Worm (Caenorhabditis elegans) whole organism, young adult: ENCODE data around the gene rabn-5.
A peak's percentile ranks its signal among the peaks of the same experiment; 100 is the strongest.

Experiments
- B0336.3 ChIP-seq: fragments of 200-800 bp; sonication (Bioruptor generic); IDR thresholded peaks from 2 replicates; pipeline ENCODE4 v1.3.6; 2022; ENCODE audit warnings: missing genetic modification characterization, missing compliant biosample characterization
- F37B4.10 ChIP-seq: fragments of 200-800 bp; sonication (Bioruptor generic); IDR thresholded peaks from 2 replicates; pipeline ENCODE4 v1.3.6; 2022; ENCODE audit warnings: missing genetic modification characterization, missing compliant biosample characterization
- F49E8.2 ChIP-seq: sonication (generic microtip); optimal IDR thresholded peaks from 3 replicates; lab custom pipeline; 2017; ENCODE audit warnings: missing genetic modification characterization, mild to moderate bottlenecking, missing compliant biosample characterization, antibody characterized with exemption, moderate library complexity; ENCODE audit not compliant: insufficient read depth
- Y53G8AR.9 ChIP-seq: fragments of 200-800 bp; sonication (Bioruptor generic); conservative IDR thresholded peaks from 2 replicates; pipeline ENCODE4 v1.3.6; 2022; ENCODE audit warnings: missing genetic modification reagents, missing genetic modification characterization, missing compliant biosample characterization
- Y67H2A.10 ChIP-seq: fragments of 200-800 bp; sonication (Bioruptor generic); conservative IDR thresholded peaks from 2 replicates; pipeline ENCODE4 v1.3.6; 2022; ENCODE audit warnings: missing genetic modification reagents, missing genetic modification characterization, missing compliant biosample characterization
- Y95B8A.8 ChIP-seq: fragments of 200-800 bp; sonication (Bioruptor generic); IDR thresholded peaks from 2 replicates; pipeline ENCODE4 v1.3.6; 2022; ENCODE audit warnings: missing genetic modification reagents, missing genetic modification characterization, missing compliant biosample characterization
- ZK185.1 ChIP-seq: sonication (generic microtip); optimal IDR thresholded peaks from 2 replicates; lab custom pipeline; 2016; ENCODE audit warnings: mild to moderate bottlenecking, missing genetic modification characterization, missing compliant biosample characterization; ENCODE audit not compliant: poor library complexity, severe bottlenecking
- ama-1 ChIP-seq, 3 experiments: fragments of 150-350 bp in 1 of 3; sonication (generic microtip) in 2 of 3; optimal IDR thresholded peaks; 2 replicates each; lab custom pipeline; 2014 to 2018; ENCODE audit warnings: missing biosample characterization in 2 of 3, missing genetic modification characterization in 2 of 3, missing genetic modification reagents in 2 of 3
- atf-7 ChIP-seq: sonication (generic microtip); optimal IDR thresholded peaks from 2 replicates; lab custom pipeline; 2017; ENCODE audit warnings: mild to moderate bottlenecking, missing genetic modification characterization, missing compliant biosample characterization
- athp-1 ChIP-seq: sonication (generic microtip); optimal IDR thresholded peaks from 2 replicates; lab custom pipeline; 2017; ENCODE audit warnings: mild to moderate bottlenecking, missing genetic modification characterization, missing compliant biosample characterization
- attf-3 ChIP-seq: fragments of 200-800 bp; sonication (Bioruptor generic); conservative IDR thresholded peaks from 2 replicates; pipeline ENCODE4 v1.3.6; 2022; ENCODE audit warnings: missing genetic modification reagents, missing genetic modification characterization, missing compliant biosample characterization
- cebp-1 ChIP-seq, 2 experiments: fragments of 200-800 bp in 1 of 2; sonication (Bioruptor generic) in 1 of 2; sonication (generic microtip) in 1 of 2; IDR thresholded peaks in 1 of 2; optimal IDR thresholded peaks in 1 of 2; 2 replicates each; pipeline versions ENCODE4 v1.3.6 to Lab custom; 2017 to 2022; ENCODE audit warnings: missing compliant biosample characterization in 2 of 2, missing genetic modification characterization in 2 of 2, mild to moderate bottlenecking in 1 of 2, missing genetic modification reagents in 1 of 2, moderate library complexity in 1 of 2
- chd-7 ChIP-seq: sonication (generic microtip); optimal IDR thresholded peaks from 2 replicates; lab custom pipeline; 2016; ENCODE audit warnings: mild to moderate bottlenecking, missing genetic modification characterization, moderate library complexity, missing compliant biosample characterization
- ekl-4 ChIP-seq: fragments of 200-800 bp; sonication (Bioruptor generic); IDR thresholded peaks from 2 replicates; pipeline ENCODE4 v1.3.6; 2022; ENCODE audit warnings: missing genetic modification reagents, missing genetic modification characterization, missing compliant biosample characterization
- hmg-1.2 ChIP-seq: fragments of 200-800 bp; sonication (Bioruptor generic); IDR thresholded peaks from 2 replicates; pipeline ENCODE4 v1.3.6; 2022; ENCODE audit warnings: missing genetic modification reagents, missing genetic modification characterization, missing compliant biosample characterization
- hmg-20 ChIP-seq: fragments of 200-800 bp; sonication (Bioruptor generic); IDR thresholded peaks from 2 replicates; pipeline ENCODE4 v1.3.6; 2022; ENCODE audit warnings: missing genetic modification reagents, missing genetic modification characterization, missing compliant biosample characterization
- hrde-1 ChIP-seq: sonication (generic microtip); optimal IDR thresholded peaks from 2 replicates; lab custom pipeline; 2016; ENCODE audit warnings: missing genetic modification characterization, mild to moderate bottlenecking, missing compliant biosample characterization, moderate library complexity, missing genotype, missing genetic modification reagents, borderline replicate concordance
- let-607 ChIP-seq, 2 experiments: fragments of 200-800 bp in 1 of 2; sonication (Bioruptor generic) in 1 of 2; sonication (generic microtip) in 1 of 2; optimal IDR thresholded peaks; 2 replicates each; lab custom pipeline; 2016 to 2018; ENCODE audit warnings: mild to moderate bottlenecking in 2 of 2, missing compliant biosample characterization in 2 of 2, missing genetic modification characterization in 2 of 2, moderate library complexity in 2 of 2, missing genotype in 1 of 2
- lin-26 ChIP-seq: fragments of 200-800 bp; sonication (Bioruptor generic); IDR thresholded peaks from 2 replicates; pipeline ENCODE4 v1.3.6; 2022; ENCODE audit warnings: missing genetic modification reagents, missing genetic modification characterization, missing compliant biosample characterization
- lin-35 ChIP-seq, 3 experiments: fragments of 150-350 bp in 2 of 3; sonication (generic microtip) in 1 of 3; optimal IDR thresholded peaks; 2 replicates each; lab custom pipeline; 2014 to 2018; ENCODE audit warnings: missing biosample characterization in 3 of 3, missing genetic modification characterization in 3 of 3, missing genetic modification reagents in 3 of 3
- lin-40 ChIP-seq: sonication (generic microtip); optimal IDR thresholded peaks from 2 replicates; lab custom pipeline; 2016; ENCODE audit warnings: missing genetic modification characterization, mild to moderate bottlenecking, missing compliant biosample characterization, missing genotype, missing genetic modification reagents
- lin-54 ChIP-seq: fragments of 200-800 bp; sonication (Bioruptor generic); optimal IDR thresholded peaks from 2 replicates; lab custom pipeline; 2018; ENCODE audit warnings: mild to moderate bottlenecking, missing genetic modification characterization, missing compliant biosample characterization
- madf-10 ChIP-seq: sonication (generic microtip); optimal IDR thresholded peaks from 2 replicates; lab custom pipeline; 2016; ENCODE audit warnings: mild to moderate bottlenecking, missing genetic modification characterization, missing compliant biosample characterization
- madf-3 ChIP-seq: fragments of 200-800 bp; sonication (Bioruptor generic); IDR thresholded peaks from 2 replicates; pipeline ENCODE4 v1.3.6; 2022; ENCODE audit warnings: missing genetic modification reagents, missing genetic modification characterization, missing compliant biosample characterization
- madf-6 ChIP-seq: fragments of 200-800 bp; sonication (Bioruptor generic); IDR thresholded peaks from 2 replicates; pipeline ENCODE4 v1.3.6; 2022; ENCODE audit warnings: missing genetic modification reagents, missing genetic modification characterization, missing compliant biosample characterization
- nfyb-1 ChIP-seq: fragments of 200-800 bp; sonication (Bioruptor generic); IDR thresholded peaks from 2 replicates; pipeline ENCODE4 v1.3.6; 2022; ENCODE audit warnings: missing genetic modification reagents, missing genetic modification characterization, missing compliant biosample characterization
- nhr-80 ChIP-seq: sonication (generic microtip); optimal IDR thresholded peaks from 2 replicates; lab custom pipeline; 2016; ENCODE audit warnings: missing genetic modification characterization, missing compliant biosample characterization
- nhr-90 ChIP-seq: sonication (generic microtip); optimal IDR thresholded peaks from 2 replicates; lab custom pipeline; 2016; ENCODE audit warnings: missing genotype, mild to moderate bottlenecking, missing genetic modification characterization, missing compliant biosample characterization
- pbrm-1 ChIP-seq: fragments of 200-800 bp; sonication (Bioruptor generic); IDR thresholded peaks from 2 replicates; pipeline ENCODE4 v1.3.6; 2022; ENCODE audit warnings: missing genetic modification reagents, missing genetic modification characterization, missing compliant biosample characterization
- repo-1 ChIP-seq: sonication (generic microtip); optimal IDR thresholded peaks from 2 replicates; lab custom pipeline; 2017; ENCODE audit warnings: mild to moderate bottlenecking, missing genetic modification characterization, missing compliant biosample characterization
- sdz-38 ChIP-seq: sonication (generic microtip); optimal IDR thresholded peaks from 2 replicates; lab custom pipeline; 2016; ENCODE audit warnings: missing genotype, missing genetic modification characterization, missing compliant biosample characterization
- somi-1 ChIP-seq: fragments of 200-800 bp; sonication (Bioruptor generic); optimal IDR thresholded peaks from 2 replicates; lab custom pipeline; 2018; ENCODE audit warnings: mild to moderate bottlenecking, missing genetic modification characterization, missing compliant biosample characterization
- tbp1 ChIP-seq: fragments of 200-800 bp; sonication (Bioruptor generic); optimal IDR thresholded peaks from 2 replicates; lab custom pipeline; 2018; ENCODE audit warnings: mild to moderate bottlenecking, missing genetic modification characterization, missing compliant biosample characterization
- tbx-9 ChIP-seq: sonication (generic microtip); optimal IDR thresholded peaks from 2 replicates; lab custom pipeline; 2016; ENCODE audit warnings: borderline replicate concordance, missing genetic modification characterization, inconsistent platforms, missing compliant biosample characterization
- tlf-1 ChIP-seq: fragments of 200-800 bp; sonication (Bioruptor generic); optimal IDR thresholded peaks from 2 replicates; lab custom pipeline; 2018; ENCODE audit warnings: mild to moderate bottlenecking, missing genetic modification characterization, missing compliant biosample characterization

Gene rabn-5

DNA sequence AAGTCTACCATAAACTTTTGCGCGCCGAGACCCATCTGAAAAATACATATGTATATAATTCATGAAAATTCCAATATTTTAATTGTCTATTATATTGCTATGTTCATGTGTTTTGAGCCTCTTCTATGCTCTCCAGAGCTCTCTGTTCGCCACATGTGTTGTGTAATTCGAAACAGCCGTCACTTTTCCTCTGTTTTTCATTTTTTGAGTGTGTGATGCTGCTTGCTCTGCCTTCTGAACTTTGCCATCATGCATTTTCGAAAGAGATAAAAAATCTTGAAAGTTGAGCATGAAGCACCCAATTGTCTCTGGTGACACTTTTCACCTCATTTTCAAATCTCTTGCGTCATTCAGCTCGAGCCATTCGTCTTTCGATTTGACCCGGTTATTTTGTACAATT, 7.9 kb downstream of the rabn-5 start:
- TF ChIP-seq hmg-1.2 (GFP tag; lab: Robert Waterston, UW): no peak
- TF ChIP-seq tbx-9 (tag; lab: Kevin White, UChicago): no peak

DNA sequence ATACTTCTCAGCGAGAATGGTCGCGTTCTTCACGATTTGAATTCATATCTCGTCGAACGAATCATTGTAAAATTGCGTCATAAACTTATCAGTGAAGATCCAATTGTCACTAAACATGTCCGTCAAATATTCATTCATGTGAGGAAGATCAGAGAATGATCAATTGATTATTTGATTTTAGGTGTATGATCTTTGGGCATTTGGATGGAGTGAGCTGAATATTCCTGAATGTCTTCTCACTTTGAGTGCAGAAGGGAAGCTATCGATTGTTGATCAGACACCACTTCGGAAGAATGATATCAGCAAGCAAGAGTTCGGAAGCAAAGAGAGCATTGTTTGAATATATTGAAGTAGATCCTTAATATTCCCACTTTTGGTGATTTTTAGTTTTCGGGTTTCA, 9.9 kb downstream of the rabn-5 start:
- TF ChIP-seq lin-35 (GFP tag; optimal IDR thresholded peaks at IDR 0.05; lab: Kevin White, UChicago): peak in 1 of 3 experiments; percentile 56
- no peak for TF ChIP-seq athp-1 (tag; lab: Kevin White, UChicago)
- TF ChIP-seq tbp1: peak; percentile 4
- no peak for TF ChIP-seq chd-7 (tag; lab: Kevin White, UChicago)
- peak; percentile 68 for TF ChIP-seq hrde-1 (tag; lab: Kevin White, UChicago)
- TF ChIP-seq let-607 (tag; optimal IDR thresholded peaks at IDR 0.05; lab: Kevin White, UChicago): peak in 1 of 2 experiments; percentile 58
- no peak for TF ChIP-seq hmg-20 (GFP tag; lab: Robert Waterston, UW)
- TF ChIP-seq B0336.3 (GFP tag; lab: Robert Waterston, UW): peak; percentile 67
- peak; percentile 60 for TF ChIP-seq repo-1
- peak; percentile 12 for TF ChIP-seq sdz-38 (tag; lab: Kevin White, UChicago)
- peak; percentile 73; the same call in 1 of the 2 replicates for TF ChIP-seq lin-26
- TF ChIP-seq nfyb-1: peak; percentile 62
- TF ChIP-seq lin-40: peak; percentile 52
- TF ChIP-seq cebp-1 (GFP tag; IDR thresholded peaks at IDR 0.05; lab: Robert Waterston, UW): no peak
- TF ChIP-seq cebp-1 (tag; optimal IDR thresholded peaks at IDR 0.05; lab: Kevin White, UChicago): peak; percentile 21
- peak; percentile 19 for TF ChIP-seq lin-54
- TF ChIP-seq tlf-1 (GFP tag; lab: Kevin White, UChicago): peak; percentile 41
- TF ChIP-seq ZK185.1 (tag; lab: Kevin White, UChicago): peak; percentile 42
- TF ChIP-seq madf-10 (tag; lab: Kevin White, UChicago): peak; percentile 38
- peak; percentile 89 for TF ChIP-seq ama-1 (optimal IDR thresholded peaks at IDR 0.05; lab: Kevin White, UChicago)
- TF ChIP-seq ama-1 (GFP tag; optimal IDR thresholded peaks at IDR 0.05; lab: Kevin White, UChicago): peak in 1 of 2 experiments; percentile 3
- peak; percentile 74 for TF ChIP-seq Y53G8AR.9 (GFP tag; lab: Robert Waterston, UW)
- TF ChIP-seq nhr-90 (tag; lab: Kevin White, UChicago): peak; percentile 57
- TF ChIP-seq F49E8.2 (tag; lab: Kevin White, UChicago): no peak
- TF ChIP-seq nhr-80: peak; percentile 67
- peak; percentile 69; the same call in 1 of the 2 replicates for TF ChIP-seq madf-3 (GFP tag; lab: Robert Waterston, UW)
- no peak for TF ChIP-seq Y95B8A.8 (GFP tag; lab: Robert Waterston, UW)
- TF ChIP-seq Y67H2A.10 (GFP tag; lab: Robert Waterston, UW): no peak
- peak; percentile 11; the same call in 1 of the 2 replicates for TF ChIP-seq madf-6 (GFP tag; lab: Robert Waterston, UW)
- TF ChIP-seq ekl-4: peak; percentile 65
- TF ChIP-seq F37B4.10 (GFP tag; lab: Robert Waterston, UW): no peak
- TF ChIP-seq atf-7 (tag; lab: Kevin White, UChicago): peak; percentile 37
- peak; percentile 16; the same call in 1 of the 2 replicates for TF ChIP-seq pbrm-1 (GFP tag; lab: Robert Waterston, UW)
- TF ChIP-seq attf-3 (GFP tag; lab: Robert Waterston, UW): no peak
- peak; percentile 57 for TF ChIP-seq somi-1 (GFP tag; lab: Kevin White, UChicago)
- TF ChIP-seq, all 124 proteins: peak for 25
